Worm (Caenorhabditis elegans) whole organism, late embryonic: Measurements from ENCODE around the gene C08F8.6.

Experiments used
- F13H6.1 ChIP-seq: sonication (generic microtip); optimal IDR thresholded peaks from 2 replicates; lab custom pipeline; 2016; ENCODE audit warnings: missing genetic modification characterization, missing compliant biosample characterization
- K02D7.2 ChIP-seq: sonication (generic microtip); optimal IDR thresholded peaks from 2 replicates; lab custom pipeline; 2017; ENCODE audit warnings: mild to moderate bottlenecking, missing genetic modification characterization, missing compliant biosample characterization
- ama-1 ChIP-seq: fragments of 150-350 bp; optimal IDR thresholded peaks from 2 replicates; lab custom pipeline; 2014
- dmd-4 ChIP-seq: sonication (generic microtip); optimal IDR thresholded peaks from 2 replicates; lab custom pipeline; 2016; ENCODE audit warnings: borderline replicate concordance, missing genetic modification characterization, missing compliant biosample characterization
- fkh-10 ChIP-seq: fragments of 150-350 bp; optimal IDR thresholded peaks from 2 replicates; lab custom pipeline; 2014; ENCODE audit warnings: missing biosample characterization, missing genetic modification reagents, missing genetic modification characterization
- hlh-8 ChIP-seq: sonication (generic microtip); optimal IDR thresholded peaks from 2 replicates; lab custom pipeline; 2016; ENCODE audit warnings: missing genotype, missing genetic modification characterization, missing compliant biosample characterization
- nhr-11 ChIP-seq: fragments of 150-350 bp; optimal IDR thresholded peaks from 2 replicates; lab custom pipeline; 2014; ENCODE audit warnings: missing biosample characterization, missing genetic modification characterization
- odd-2 ChIP-seq: sonication (generic microtip); optimal IDR thresholded peaks from 2 replicates; lab custom pipeline; 2017; ENCODE audit warnings: antibody characterized with exemption, mild to moderate bottlenecking, missing genetic modification characterization, missing compliant biosample characterization
- pag-3 ChIP-seq: sonication (generic microtip); optimal IDR thresholded peaks from 2 replicates; lab custom pipeline; 2016; ENCODE audit warnings: missing compliant biosample characterization, missing genetic modification characterization, borderline replicate concordance
- pros-1 ChIP-seq: fragments of 150-350 bp; optimal IDR thresholded peaks from 2 replicates; lab custom pipeline; 2014; ENCODE audit warnings: missing biosample characterization, missing genetic modification reagents, missing genetic modification characterization
- sdc-2 ChIP-seq: sonication (generic microtip); optimal IDR thresholded peaks from 2 replicates; lab custom pipeline; 2016; ENCODE audit warnings: missing genotype, missing genetic modification characterization, missing compliant biosample characterization
- sox-4 ChIP-seq: sonication (generic microtip); optimal IDR thresholded peaks from 2 replicates; lab custom pipeline; 2017; ENCODE audit warnings: mild to moderate bottlenecking, missing genetic modification characterization, inconsistent platforms, missing compliant biosample characterization

- TF ChIP-seq sox-4 (tag; lab: Kevin White, UChicago) (no peak), ama-1 (no peak), odd-2 (tag; lab: Kevin White, UChicago) (no peak), pag-3 (tag; lab: Kevin White, UChicago) (no peak), hlh-8 (no peak), F13H6.1 (tag; lab: Kevin White, UChicago) (no peak), K02D7.2 (tag; lab: Kevin White, UChicago) (no peak), sdc-2 (tag; lab: Kevin White, UChicago) (no peak), dmd-4 (tag; lab: Kevin White, UChicago) (no peak), nhr-11 (tag; lab: Kevin White, UChicago) (no peak), pros-1 (tag; lab: Kevin White, UChicago) (no peak), fkh-10 (GFP tag; lab: Kevin White, UChicago) (no peak)
These were observed 4.8 kb downstream of the C08F8.6 start, which contains the start of gene mboa-4 for ce11 chrIV:11159886-11160285.
